Fruit fly (Drosophila melanogaster): ENCODE results near the gene Lgr4.
A peak's percentile ranks its signal among the peaks of the same experiment; 100 is the strongest.

The Lgr4 gene

dm6 chrX:13209410-13209809 lies 20.4 kb upstream of the Lgr4 start:
- TF ChIP-seq Mnt (GFP tag; optimal IDR thresholded peaks at IDR 0.05) (no peak), CG5204 (GFP tag; optimal IDR thresholded peaks at IDR 0.05) (no peak), Hr96 (GFP tag; optimal IDR thresholded peaks at IDR 0.05) (no peak), toe (GFP tag; optimal IDR thresholded peaks at IDR 0.05) (no peak), CG33017 (tag; optimal IDR thresholded peaks at IDR 0.05) (no peak), CG11617 (GFP tag; optimal IDR thresholded peaks at IDR 0.05) (no peak), tj (GFP tag; optimal IDR thresholded peaks at IDR 0.05) (no peak), CG7101 (tag; optimal IDR thresholded peaks at IDR 0.05) (no peak), ovo (GFP tag; optimal IDR thresholded peaks at IDR 0.05) (no peak)

- no peak for TF ChIP-seq CG33017 (tag; optimal IDR thresholded peaks at IDR 0.05)
- no peak for TF ChIP-seq CG7101 (tag; optimal IDR thresholded peaks at IDR 0.05)
- TF ChIP-seq CG14711 (tag; optimal IDR thresholded peaks at IDR 0.05) = no peak
- TF ChIP-seq bab1 (GFP tag; optimal IDR thresholded peaks at IDR 0.05) = no peak
- no peak for TF ChIP-seq CG11617 (GFP tag; optimal IDR thresholded peaks at IDR 0.05)
- TF ChIP-seq cnc (optimal IDR thresholded peaks at IDR 0.05) = no peak
- TF ChIP-seq CG1620 (GFP tag; optimal IDR thresholded peaks at IDR 0.05) = no peak
- TF ChIP-seq Mnt (GFP tag; optimal IDR thresholded peaks at IDR 0.05) = no peak
- no peak for TF ChIP-seq Clk (GFP tag; optimal IDR thresholded peaks at IDR 0.05)
- TF ChIP-seq cic (GFP tag; optimal IDR thresholded peaks at IDR 0.05) = no peak
- no peak for TF ChIP-seq ovo (GFP tag; optimal IDR thresholded peaks at IDR 0.05)
- no peak for TF ChIP-seq CG7045 (GFP tag; optimal IDR thresholded peaks at IDR 0.05)
- no peak for TF ChIP-seq Crg-1 (GFP tag; optimal IDR thresholded peaks at IDR 0.05)
- TF ChIP-seq CG5204 (GFP tag; optimal IDR thresholded peaks at IDR 0.05) = no peak
- TF ChIP-seq Hr96 (GFP tag; optimal IDR thresholded peaks at IDR 0.05) = no peak
- TF ChIP-seq pad (GFP tag; optimal IDR thresholded peaks at IDR 0.05) = no peak
- no peak for TF ChIP-seq CG12768 (GFP tag; optimal IDR thresholded peaks at IDR 0.05)
- no peak for TF ChIP-seq toe (GFP tag; optimal IDR thresholded peaks at IDR 0.05)
- TF ChIP-seq kay (GFP tag; ENCODE audit: borderline replicate concordance) = no peak
These were observed 19.6 kb upstream of the Lgr4 start for dm6 chrX:13208554-13208953.

dm6 chrX:13208075-13208474 lies 19.1 kb upstream of the Lgr4 start:
- TF ChIP-seq CG7101 (tag; optimal IDR thresholded peaks at IDR 0.05) (peak; percentile 32), toe (GFP tag; optimal IDR thresholded peaks at IDR 0.05) (no peak), Hr96 (GFP tag; optimal IDR thresholded peaks at IDR 0.05) (no peak), Clk (GFP tag; optimal IDR thresholded peaks at IDR 0.05) (no peak), cnc (optimal IDR thresholded peaks at IDR 0.05) (no peak), CG1620 (GFP tag; optimal IDR thresholded peaks at IDR 0.05) (no peak)

DNA sequence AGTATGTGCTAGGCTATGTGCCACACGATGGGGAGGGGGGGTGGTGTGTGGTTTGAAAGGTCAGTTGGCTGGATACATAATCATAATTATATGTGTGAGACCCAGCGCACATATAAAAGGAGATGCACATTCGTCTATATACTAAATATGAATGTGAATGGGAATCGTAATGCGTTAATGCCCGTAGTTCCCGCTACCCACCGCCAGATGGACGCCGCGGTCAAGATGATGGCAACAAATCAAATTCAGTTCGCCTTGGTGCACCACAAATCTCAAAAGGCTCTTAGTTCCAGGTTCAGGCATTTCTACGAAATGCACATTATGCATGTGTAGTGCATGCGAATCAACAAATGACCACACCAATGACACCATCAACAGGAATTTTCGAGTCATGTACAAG lies 15.8 kb upstream of the Lgr4 start:
- TF ChIP-seq CG7045 (GFP tag; optimal IDR thresholded peaks at IDR 0.05) = no peak
- TF ChIP-seq Mnt (GFP tag; optimal IDR thresholded peaks at IDR 0.05) = no peak
- no peak for TF ChIP-seq pad (GFP tag; optimal IDR thresholded peaks at IDR 0.05)
- no peak for TF ChIP-seq Clk (GFP tag; optimal IDR thresholded peaks at IDR 0.05)
- TF ChIP-seq bab1 (GFP tag; optimal IDR thresholded peaks at IDR 0.05) = no peak
- no peak for TF ChIP-seq CG5204 (GFP tag; optimal IDR thresholded peaks at IDR 0.05)
- TF ChIP-seq CG1620 (GFP tag; optimal IDR thresholded peaks at IDR 0.05) = no peak
- TF ChIP-seq cic (GFP tag; optimal IDR thresholded peaks at IDR 0.05) = no peak
- no peak for TF ChIP-seq CG33017 (tag; optimal IDR thresholded peaks at IDR 0.05)
- TF ChIP-seq Hr96 (GFP tag; optimal IDR thresholded peaks at IDR 0.05) = no peak
- TF ChIP-seq kay (GFP tag; ENCODE audit: borderline replicate concordance) = no peak
- no peak for TF ChIP-seq CG11617 (GFP tag; optimal IDR thresholded peaks at IDR 0.05)
- TF ChIP-seq ovo (GFP tag; optimal IDR thresholded peaks at IDR 0.05) = no peak
- no peak for TF ChIP-seq CG7101 (tag; optimal IDR thresholded peaks at IDR 0.05)
- TF ChIP-seq CG14711 (tag; optimal IDR thresholded peaks at IDR 0.05) = no peak
- TF ChIP-seq Crg-1 (GFP tag; optimal IDR thresholded peaks at IDR 0.05) = no peak
- TF ChIP-seq cnc (optimal IDR thresholded peaks at IDR 0.05) = no peak
- TF ChIP-seq toe (GFP tag; optimal IDR thresholded peaks at IDR 0.05) = no peak
- no peak for TF ChIP-seq tj (GFP tag; optimal IDR thresholded peaks at IDR 0.05)

- no peak for TF ChIP-seq pad (GFP tag; optimal IDR thresholded peaks at IDR 0.05)
- TF ChIP-seq Clk (GFP tag; optimal IDR thresholded peaks at IDR 0.05) = no peak
- peak; percentile 45 for TF ChIP-seq kay (GFP tag; ENCODE audit: borderline replicate concordance)
These were observed 13.2 kb upstream of the Lgr4 start, which contains the start of gene CG44437 for dm6 chrX:13202162-13202561. Gene CG44437 (minus strand): TSS chrX:13202262.

dm6 chrX:13194249-13194648 lies 5.3 kb upstream of the Lgr4 start, which contains the start of gene Coq5:
Gene Coq5 (minus strand): TSS chrX:13194551.
- TF ChIP-seq Crg-1 (GFP tag; optimal IDR thresholded peaks at IDR 0.05) (no peak), Clk (GFP tag; optimal IDR thresholded peaks at IDR 0.05) (no peak), CG14711 (tag; optimal IDR thresholded peaks at IDR 0.05) (no peak), CG11617 (GFP tag; optimal IDR thresholded peaks at IDR 0.05) (no peak), CG33017 (tag; optimal IDR thresholded peaks at IDR 0.05) (no peak), Hr96 (GFP tag; optimal IDR thresholded peaks at IDR 0.05) (no peak), kay (GFP tag; ENCODE audit: borderline replicate concordance) (no peak), cic (GFP tag; optimal IDR thresholded peaks at IDR 0.05) (no peak), pad (GFP tag; optimal IDR thresholded peaks at IDR 0.05) (no peak), CG1620 (GFP tag; optimal IDR thresholded peaks at IDR 0.05) (no peak), CG5204 (GFP tag; optimal IDR thresholded peaks at IDR 0.05) (no peak), CG12768 (GFP tag; optimal IDR thresholded peaks at IDR 0.05) (no peak)

DNA sequence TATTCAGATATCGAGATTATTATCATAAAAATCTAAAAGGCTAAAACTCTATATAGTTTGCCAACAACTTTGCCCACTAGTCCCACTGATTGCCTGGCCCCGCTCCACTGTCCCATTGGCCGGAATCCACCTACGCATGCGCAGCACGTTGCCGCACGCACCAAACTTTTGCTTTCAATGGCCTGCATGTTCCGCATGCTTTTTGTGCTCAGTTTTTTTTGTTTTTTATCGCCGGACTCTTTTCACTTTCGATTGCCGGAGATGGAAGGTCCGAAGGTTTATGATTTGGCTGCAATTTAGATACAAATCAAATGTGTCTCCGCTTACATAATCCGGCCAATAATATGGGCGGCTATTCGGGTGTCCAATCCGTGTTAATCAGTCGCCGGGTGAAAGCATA lies 3.3 kb upstream of the Lgr4 start:
- TF ChIP-seq CG14711 (tag; optimal IDR thresholded peaks at IDR 0.05) (no peak), tj (GFP tag; optimal IDR thresholded peaks at IDR 0.05) (no peak), CG7101 (tag; optimal IDR thresholded peaks at IDR 0.05) (no peak), bab1 (GFP tag; optimal IDR thresholded peaks at IDR 0.05) (no peak), Mnt (GFP tag; optimal IDR thresholded peaks at IDR 0.05) (no peak), cnc (optimal IDR thresholded peaks at IDR 0.05) (no peak), Crg-1 (GFP tag; optimal IDR thresholded peaks at IDR 0.05) (no peak), CG12768 (GFP tag; optimal IDR thresholded peaks at IDR 0.05) (no peak), kay (GFP tag; ENCODE audit: borderline replicate concordance) (no peak), CG11617 (GFP tag; optimal IDR thresholded peaks at IDR 0.05) (no peak), Hr96 (GFP tag; optimal IDR thresholded peaks at IDR 0.05) (no peak), ovo (GFP tag; optimal IDR thresholded peaks at IDR 0.05) (no peak), Clk (GFP tag; optimal IDR thresholded peaks at IDR 0.05) (no peak), cic (GFP tag; optimal IDR thresholded peaks at IDR 0.05) (no peak), CG5204 (GFP tag; optimal IDR thresholded peaks at IDR 0.05) (no peak)

All from whole organism, adult.